4 fruit fly cellular contexts compared by ENCODE assay signal in the genomic region with DNA sequence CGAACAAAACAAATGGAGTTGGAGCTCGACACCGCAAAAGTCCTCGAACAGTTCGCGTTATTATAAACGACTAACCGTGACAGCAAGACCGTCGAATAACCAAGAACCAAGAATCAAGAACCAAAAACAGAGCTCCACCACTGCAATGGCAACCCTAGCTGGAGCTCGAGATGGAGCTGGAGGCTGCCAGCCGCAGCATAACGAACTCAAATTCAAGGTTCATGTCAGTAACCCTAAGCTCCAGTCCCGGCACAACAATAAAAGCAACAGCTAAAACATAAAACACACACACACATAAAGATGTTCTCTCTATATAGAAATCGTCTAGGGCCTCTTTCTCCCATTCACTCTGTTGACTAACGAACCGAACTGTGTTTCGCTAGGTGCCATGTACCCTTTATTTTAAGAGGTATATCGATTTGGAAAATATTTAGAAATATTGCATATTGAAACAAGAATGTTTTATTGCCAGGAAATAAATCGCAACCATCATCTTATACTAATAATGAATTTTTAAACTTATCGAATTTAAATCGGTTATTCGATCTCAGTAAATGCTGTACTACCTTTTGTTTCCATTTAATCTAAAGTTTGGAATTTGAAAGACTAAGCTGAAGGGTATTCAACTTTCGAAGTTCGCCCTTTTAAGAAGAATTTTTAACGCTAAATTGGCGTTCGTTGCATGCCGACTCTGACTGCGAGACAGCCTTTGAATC.
TF ChIP-seq lines count a peak whose summit lies in the region.

No protein-coding gene starts in this region.

- TF ChIP-seq CTCF in whole organism, embryonic (GFP tag; optimal IDR thresholded peaks at IDR 0.05; lab: Kevin White, UChicago): no peak

TF ChIP-seq in whole organism, embryonic, 481 proteins besides CTCF, POLR2A, EP300 and RAD21 (continues in another document):
- peak in 1 of 2 experiments; percentile 67 for TF ChIP-seq bsh (GFP tag; optimal IDR thresholded peaks at IDR 0.05; lab: Kevin White, UChicago)
- TF ChIP-seq CG12659 (GFP tag; optimal IDR thresholded peaks at IDR 0.05; lab: Kevin White, UChicago): no peak
- peak; percentile 34 for TF ChIP-seq Ssrp (tag; optimal IDR thresholded peaks at IDR 0.05; lab: Kevin White, UChicago)
- TF ChIP-seq ERR (GFP tag; optimal IDR thresholded peaks at IDR 0.05; lab: Kevin White, UChicago): no peak
- TF ChIP-seq crp (GFP tag; optimal IDR thresholded peaks at IDR 0.05; lab: Kevin White, UChicago): no peak
- peak; percentile 20 for TF ChIP-seq CG12391 (tag; optimal IDR thresholded peaks at IDR 0.05; lab: Kevin White, UChicago)
- TF ChIP-seq CG2889 (GFP tag; IDR thresholded peaks at IDR 0.05; lab: Robert Waterston, UW): no peak
- peak; percentile 59 for TF ChIP-seq D19A (tag; optimal IDR thresholded peaks at IDR 0.05; lab: Kevin White, UChicago)
- no peak for TF ChIP-seq sd (tag; optimal IDR thresholded peaks at IDR 0.05; lab: Kevin White, UChicago)
- TF ChIP-seq Ets65A (GFP tag; lab: Kevin White, UChicago): peak; percentile 91
- no peak for TF ChIP-seq CG9437 (GFP tag; optimal IDR thresholded peaks at IDR 0.05; lab: Kevin White, UChicago)
- no peak for TF ChIP-seq zf30C (GFP tag; optimal IDR thresholded peaks at IDR 0.05; lab: Kevin White, UChicago)
- no peak for TF ChIP-seq CG15514 (GFP tag; optimal IDR thresholded peaks at IDR 0.05; lab: Kevin White, UChicago)
- no peak for TF ChIP-seq CG1832 (GFP tag; optimal IDR thresholded peaks at IDR 0.05; lab: Kevin White, UChicago)
- no peak for TF ChIP-seq CG8359 (GFP tag; optimal IDR thresholded peaks at IDR 0.05; lab: Kevin White, UChicago; ENCODE audit: borderline replicate concordance)
- peak; percentile 18 for TF ChIP-seq CG13424 (tag; optimal IDR thresholded peaks at IDR 0.05; lab: Kevin White, UChicago)
- peak; percentile 43; the same call in 1 of the 2 replicates for TF ChIP-seq Xrp1 (GFP tag; IDR thresholded peaks at IDR 0.05; lab: Robert Waterston, UW)
- no peak for TF ChIP-seq CG11696 (GFP tag; IDR thresholded peaks at IDR 0.05; lab: Robert Waterston, UW)
- TF ChIP-seq row (GFP tag; IDR thresholded peaks at IDR 0.05; lab: Robert Waterston, UW): peak; percentile 33; the same call in 1 of the 3 replicates

TF ChIP-seq in whole organism, prepupa, 60 proteins besides CTCF, POLR2A, EP300 and RAD21 (continues in another document):
- TF ChIP-seq acj6 (GFP tag; optimal IDR thresholded peaks at IDR 0.05; lab: Kevin White, UChicago) (peak; percentile 53), CG10631 (GFP tag; optimal IDR thresholded peaks at IDR 0.05; lab: Kevin White, UChicago) (peak; percentile 77), CG31627 (GFP tag; optimal IDR thresholded peaks at IDR 0.05; lab: Kevin White, UChicago) (peak; percentile 29), CG6163 (GFP tag; IDR thresholded peaks at IDR 0.05; lab: Robert Waterston, UW) (0 out of 3 replicates have a peak, but pooled peaks have one; percentile 17), CG11762 (GFP tag; optimal IDR thresholded peaks at IDR 0.05; lab: Kevin White, UChicago; ENCODE audit: insufficient read depth) (peak; percentile 14), Hr39 (GFP tag; optimal IDR thresholded peaks at IDR 0.05; lab: Kevin White, UChicago) (peak; percentile 44), CG11294 (GFP tag; IDR thresholded peaks at IDR 0.05; lab: Robert Waterston, UW) (no peak), eg (GFP tag; IDR thresholded peaks at IDR 0.05; lab: Robert Waterston, UW) (no peak), Eip78C (GFP tag; lab: Kevin White, UChicago) (peak; percentile 92), CG8319 (GFP tag; optimal IDR thresholded peaks at IDR 0.05; lab: Kevin White, UChicago) (no peak), cyc (GFP tag; optimal IDR thresholded peaks at IDR 0.05; lab: Kevin White, UChicago) (no peak), salr (GFP tag; optimal IDR thresholded peaks at IDR 0.05; lab: Kevin White, UChicago) (peak; percentile 55 to 71), fd85E (GFP tag; optimal IDR thresholded peaks at IDR 0.05; lab: Kevin White, UChicago) (no peak), CG8632 (GFP tag; optimal IDR thresholded peaks at IDR 0.05; lab: Kevin White, UChicago) (peak; percentile 21), Hr38 (GFP tag; optimal IDR thresholded peaks at IDR 0.05; lab: Kevin White, UChicago) (no peak), Lpt (GFP tag; optimal IDR thresholded peaks at IDR 0.05; lab: Kevin White, UChicago) (peak; percentile 53), CG16779 (tag; optimal IDR thresholded peaks at IDR 0.05; lab: Kevin White, UChicago) (peak; percentile 55), Sox15 (GFP tag; optimal IDR thresholded peaks at IDR 0.05; lab: Kevin White, UChicago) (no peak), Blimp-1 (GFP tag; optimal IDR thresholded peaks at IDR 0.05; lab: Kevin White, UChicago) (no peak), CG3032 (tag; optimal IDR thresholded peaks at IDR 0.05; lab: Kevin White, UChicago) (peak; percentile 86), OdsH (GFP tag; optimal IDR thresholded peaks at IDR 0.05; lab: Kevin White, UChicago) (peak; percentile 69), pdm3 (GFP tag; optimal IDR thresholded peaks at IDR 0.05; lab: Kevin White, UChicago) (peak; percentile 71)

TF ChIP-seq in whole organism, pupa, 21 proteins besides CTCF, POLR2A, EP300 and RAD21:
- TF ChIP-seq Snoo (tag; optimal IDR thresholded peaks at IDR 0.05; lab: Kevin White, UChicago): peak; percentile 26
- no peak for TF ChIP-seq CG10348 (GFP tag; IDR thresholded peaks at IDR 0.05; lab: Robert Waterston, UW)
- peak; percentile 92 for TF ChIP-seq EcR (GFP tag; optimal IDR thresholded peaks at IDR 0.05; lab: Kevin White, UChicago)
- TF ChIP-seq CG34367 (tag; optimal IDR thresholded peaks at IDR 0.05; lab: Kevin White, UChicago): peak; percentile 80
- TF ChIP-seq CG15710 (tag; optimal IDR thresholded peaks at IDR 0.05; lab: Kevin White, UChicago): peak; percentile 91
- TF ChIP-seq Pif1B (GFP tag; optimal IDR thresholded peaks at IDR 0.05; lab: Kevin White, UChicago): peak; percentile 62
- peak; percentile 75 for TF ChIP-seq Pif1A (GFP tag; optimal IDR thresholded peaks at IDR 0.05; lab: Kevin White, UChicago)
- TF ChIP-seq CG14655 (GFP tag; optimal IDR thresholded peaks at IDR 0.05; lab: Kevin White, UChicago): peak; percentile 75
- no peak for TF ChIP-seq Ets98B (GFP tag; IDR thresholded peaks at IDR 0.05; lab: Robert Waterston, UW)
- peak; percentile 79 for TF ChIP-seq D1 (tag; optimal IDR thresholded peaks at IDR 0.05; lab: Kevin White, UChicago)
- peak; percentile 48 for TF ChIP-seq gl (tag; optimal IDR thresholded peaks at IDR 0.05; lab: Kevin White, UChicago)
- peak; percentile 86 for TF ChIP-seq CG8159 (tag; optimal IDR thresholded peaks at IDR 0.05; lab: Kevin White, UChicago)
- TF ChIP-seq CG32121 (GFP tag; IDR thresholded peaks at IDR 0.05; lab: Robert Waterston, UW): no peak
- peak; percentile 56 for TF ChIP-seq CG8301 (tag; optimal IDR thresholded peaks at IDR 0.05; lab: Kevin White, UChicago)
- peak; percentile 42 for TF ChIP-seq CG13204 (GFP tag; optimal IDR thresholded peaks at IDR 0.05; lab: Kevin White, UChicago)
- TF ChIP-seq fd96Ca (GFP tag; IDR thresholded peaks at IDR 0.05; lab: Robert Waterston, UW): no peak
- TF ChIP-seq CG9948 (tag; optimal IDR thresholded peaks at IDR 0.05; lab: Kevin White, UChicago): peak; percentile 85
- peak; percentile 55; the same call in 1 of the 3 replicates for TF ChIP-seq CG4496 (GFP tag; IDR thresholded peaks at IDR 0.05; lab: Robert Waterston, UW)
- TF ChIP-seq CG12605 (GFP tag; IDR thresholded peaks at IDR 0.05; lab: Robert Waterston, UW): no peak
- TF ChIP-seq CG17806 (tag; optimal IDR thresholded peaks at IDR 0.05; lab: Kevin White, UChicago): peak; percentile 85
- no peak for TF ChIP-seq rn (GFP tag; IDR thresholded peaks at IDR 0.05; lab: Robert Waterston, UW)

TF ChIP-seq in whole organism, wandering third instar larva, 38 proteins besides CTCF, POLR2A, EP300 and RAD21 (continues in another document):
- no peak for TF ChIP-seq Abd-B (GFP tag; optimal IDR thresholded peaks at IDR 0.05; lab: Kevin White, UChicago)
- peak; percentile 37 for TF ChIP-seq Sp1 (GFP tag; optimal IDR thresholded peaks at IDR 0.05; lab: Kevin White, UChicago)
- no peak for TF ChIP-seq brk (GFP tag; optimal IDR thresholded peaks at IDR 0.05; lab: Kevin White, UChicago)
- no peak for TF ChIP-seq CrebA (GFP tag; optimal IDR thresholded peaks at IDR 0.05; lab: Kevin White, UChicago; ENCODE audit: borderline replicate concordance)
- peak; percentile 31 for TF ChIP-seq OdsH (GFP tag; optimal IDR thresholded peaks at IDR 0.05; lab: Kevin White, UChicago)
- TF ChIP-seq Myc (optimal IDR thresholded peaks at IDR 0.05; lab: Kevin White, UChicago): no peak
- TF ChIP-seq h (GFP tag; optimal IDR thresholded peaks at IDR 0.05; lab: Kevin White, UChicago): peak; percentile 41
- TF ChIP-seq psq (GFP tag; optimal IDR thresholded peaks at IDR 0.05; lab: Kevin White, UChicago): peak; percentile 10
- TF ChIP-seq sage (GFP tag; optimal IDR thresholded peaks at IDR 0.05; lab: Kevin White, UChicago): no peak
- peak; percentile 57 for TF ChIP-seq woc (GFP tag; optimal IDR thresholded peaks at IDR 0.05; lab: Kevin White, UChicago)
- TF ChIP-seq N (GFP tag; optimal IDR thresholded peaks at IDR 0.05; lab: Kevin White, UChicago): no peak
- TF ChIP-seq ey (GFP tag; optimal IDR thresholded peaks at IDR 0.05; lab: Kevin White, UChicago): peak; percentile 21
- no peak for TF ChIP-seq lola (GFP tag; optimal IDR thresholded peaks at IDR 0.05; lab: Kevin White, UChicago)
- TF ChIP-seq Rel (GFP tag; optimal IDR thresholded peaks at IDR 0.05; lab: Kevin White, UChicago): no peak
- TF ChIP-seq Rel (tag; optimal IDR thresholded peaks at IDR 0.05; lab: Kevin White, UChicago): no peak
- no peak for TF ChIP-seq CG32264 (GFP tag; optimal IDR thresholded peaks at IDR 0.05; lab: Kevin White, UChicago)
- no peak for TF ChIP-seq Dfd (GFP tag; optimal IDR thresholded peaks at IDR 0.05; lab: Kevin White, UChicago)
- peak; percentile 47 for TF ChIP-seq fru (GFP tag; optimal IDR thresholded peaks at IDR 0.05; lab: Kevin White, UChicago)
- TF ChIP-seq Hr78 (GFP tag; optimal IDR thresholded peaks at IDR 0.05; lab: Kevin White, UChicago): no peak
- TF ChIP-seq HLH106 (tag; optimal IDR thresholded peaks at IDR 0.05; lab: Kevin White, UChicago): no peak
- TF ChIP-seq rgr (GFP tag; optimal IDR thresholded peaks at IDR 0.05; lab: Kevin White, UChicago): no peak
- TF ChIP-seq foxo (GFP tag; optimal IDR thresholded peaks at IDR 0.05; lab: Kevin White, UChicago): peak in 1 of 2 experiments; percentile 42
- no peak for TF ChIP-seq Jra (GFP tag; optimal IDR thresholded peaks at IDR 0.05; lab: Kevin White, UChicago)
- no peak for TF ChIP-seq tai (GFP tag; optimal IDR thresholded peaks at IDR 0.05; lab: Kevin White, UChicago)
- TF ChIP-seq sv (GFP tag; optimal IDR thresholded peaks at IDR 0.05; lab: Kevin White, UChicago): no peak
- TF ChIP-seq Mio (GFP tag; optimal IDR thresholded peaks at IDR 0.05; lab: Kevin White, UChicago): no peak
- no peak for TF ChIP-seq Hr83 (GFP tag; optimal IDR thresholded peaks at IDR 0.05; lab: Kevin White, UChicago; ENCODE audit: poor library complexity, severe bottlenecking)
- no peak for TF ChIP-seq CG9705 (GFP tag; optimal IDR thresholded peaks at IDR 0.05; lab: Kevin White, UChicago)
- TF ChIP-seq Hnf4 (GFP tag; optimal IDR thresholded peaks at IDR 0.05; lab: Kevin White, UChicago): no peak
